Fruit fly (Drosophila melanogaster) whole organism, embryonic: ENCODE data around the gene Cdc16.
A peak's percentile ranks its signal among the peaks of the same experiment; 100 is the strongest.

ENCODE experiments used
- Atf-2 ChIP-seq: fragments of 200-800 bp; sonication (Bioruptor generic); optimal IDR thresholded peaks from 2 replicates; lab custom pipeline; 2016; ENCODE audit warnings: missing biosample characterization, missing genetic modification characterization
- BtbVII ChIP-seq: fragments of 200-800 bp; sonication (Bioruptor generic); optimal IDR thresholded peaks from 3 replicates; lab custom pipeline; 2017; ENCODE audit warnings: missing biosample characterization, mild to moderate bottlenecking, missing genetic modification characterization
- CG10209 ChIP-seq: fragments of 200-800 bp; sonication (Bioruptor generic); optimal IDR thresholded peaks from 3 replicates; lab custom pipeline; 2017; ENCODE audit warnings: missing biosample characterization, mild to moderate bottlenecking, missing genetic modification characterization, missing genetic modification reagents
- CG10267 ChIP-seq: fragments of 200-800 bp; sonication (Bioruptor generic); optimal IDR thresholded peaks from 2 replicates; lab custom pipeline; 2018; ENCODE audit warnings: missing biosample characterization, mild to moderate bottlenecking, missing genetic modification characterization, moderate library complexity
- CG10321 ChIP-seq: fragments of 200-800 bp; sonication (Bioruptor generic); IDR thresholded peaks from 2 replicates; pipeline ENCODE4 v1.3.6; 2022; ENCODE audit warnings: missing biosample characterization, missing genetic modification characterization
- CG10565 ChIP-seq: fragments of 200-800 bp; sonication (Bioruptor generic); optimal IDR thresholded peaks from 3 replicates; lab custom pipeline; 2016; ENCODE audit warnings: missing biosample characterization, mild to moderate bottlenecking, missing genetic modification characterization
- CG10959 ChIP-seq: fragments of 200-800 bp; sonication (Bioruptor generic); IDR thresholded peaks from 2 replicates; pipeline ENCODE4 v1.3.6; 2022; ENCODE audit warnings: missing biosample characterization, missing genetic modification characterization
- CG12236 ChIP-seq: fragments of 200-800 bp; sonication (Bioruptor generic); optimal IDR thresholded peaks from 2 replicates; lab custom pipeline; 2016; ENCODE audit warnings: missing biosample characterization, missing genetic modification characterization
- CG12942 ChIP-seq: fragments of 200-800 bp; sonication (Bioruptor generic); optimal IDR thresholded peaks from 3 replicates; lab custom pipeline; 2016; ENCODE audit warnings: missing biosample characterization, missing genetic modification characterization
- CG14860 ChIP-seq: fragments of 200-800 bp; sonication (Bioruptor generic); IDR thresholded peaks from 3 replicates; pipeline ENCODE4 v1.3.6; 2022; ENCODE audit warnings: missing biosample characterization, missing genetic modification characterization; ENCODE audit not compliant: partially characterized antibody
- CG1647 ChIP-seq: fragments of 200-800 bp; sonication (Bioruptor generic); optimal IDR thresholded peaks from 3 replicates; lab custom pipeline; 2016; ENCODE audit warnings: missing biosample characterization, missing genetic modification characterization
- CG17328 ChIP-seq: fragments of 200-800 bp; sonication (Bioruptor generic); IDR thresholded peaks from 2 replicates; pipeline ENCODE4 v1.3.6; 2022; ENCODE audit warnings: missing biosample characterization, missing genetic modification characterization
- CG17612 ChIP-seq: fragments of 200-800 bp; sonication (Bioruptor generic); IDR thresholded peaks from 2 replicates; pipeline ENCODE4 v1.3.6; 2022; ENCODE audit warnings: missing biosample characterization, missing genetic modification characterization
- CG18476 ChIP-seq: fragments of 200-800 bp; sonication (Bioruptor generic); optimal IDR thresholded peaks from 2 replicates; lab custom pipeline; 2016; ENCODE audit warnings: missing biosample characterization, mild to moderate bottlenecking, missing genetic modification characterization
- CG18764 ChIP-seq: fragments of 200-800 bp; sonication (Bioruptor generic); optimal IDR thresholded peaks from 3 replicates; lab custom pipeline; 2016; ENCODE audit warnings: missing biosample characterization, missing genetic modification characterization
- CG2120 ChIP-seq: fragments of 200-800 bp; sonication (Bioruptor generic); optimal IDR thresholded peaks from 3 replicates; lab custom pipeline; 2016; ENCODE audit warnings: missing biosample characterization, missing genetic modification characterization
- CG2712 ChIP-seq: fragments of 200-800 bp; optimal IDR thresholded peaks from 3 replicates; lab custom pipeline; 2019; ENCODE audit warnings: missing biosample characterization, mild to moderate bottlenecking, missing genetic modification characterization, moderate library complexity
- CG3281 ChIP-seq: fragments of 200-800 bp; sonication (Bioruptor generic); optimal IDR thresholded peaks from 3 replicates; lab custom pipeline; 2017; ENCODE audit warnings: missing biosample characterization, mild to moderate bottlenecking, missing genetic modification characterization
- CG3838 ChIP-seq: fragments of 200-800 bp; sonication (Bioruptor generic); optimal IDR thresholded peaks from 3 replicates; lab custom pipeline; 2016; ENCODE audit warnings: missing biosample characterization, missing genetic modification characterization
- CG3995 ChIP-seq: fragments of 200-800 bp; sonication (Bioruptor generic); optimal IDR thresholded peaks from 3 replicates; lab custom pipeline; 2016; ENCODE audit warnings: missing biosample characterization, missing genetic modification characterization
- CG42726 ChIP-seq: fragments of 200-800 bp; sonication (Bioruptor generic); IDR thresholded peaks from 2 replicates; pipeline ENCODE4 v1.3.6; 2022; ENCODE audit warnings: missing biosample characterization, missing genetic modification characterization; ENCODE audit not compliant: partially characterized antibody
- CG4707 ChIP-seq: fragments of 200-800 bp; sonication (Bioruptor generic); optimal IDR thresholded peaks from 2 replicates; lab custom pipeline; 2018; ENCODE audit warnings: missing biosample characterization, mild to moderate bottlenecking, missing genetic modification characterization, moderate library complexity
- CG5953 ChIP-seq: fragments of 200-800 bp; sonication (Bioruptor generic); IDR thresholded peaks from 2 replicates; pipeline ENCODE4 v1.3.6; 2022; ENCODE audit warnings: missing biosample characterization, missing genetic modification characterization
- CG6689 ChIP-seq: fragments of 200-800 bp; sonication (Bioruptor generic); IDR thresholded peaks from 2 replicates; pipeline ENCODE4 v1.3.6; 2022; ENCODE audit warnings: missing biosample characterization, missing genetic modification characterization
- CG7556 ChIP-seq: fragments of 200-800 bp; sonication (Bioruptor generic); optimal IDR thresholded peaks from 2 replicates; lab custom pipeline; 2017; ENCODE audit warnings: missing biosample characterization, mild to moderate bottlenecking, missing genetic modification characterization
- CG7963 ChIP-seq: fragments of 200-800 bp; sonication (Bioruptor generic); IDR thresholded peaks from 3 replicates; pipeline ENCODE4 v1.3.6; 2022; ENCODE audit warnings: missing biosample characterization, missing genetic modification characterization; ENCODE audit not compliant: partially characterized antibody
- CG8388 ChIP-seq: fragments of 200-800 bp; sonication (Bioruptor generic); optimal IDR thresholded peaks from 2 replicates; lab custom pipeline; 2019; ENCODE audit warnings: missing biosample characterization, mild to moderate bottlenecking, missing genetic modification characterization, moderate library complexity
- Dp ChIP-seq: fragments of 200-800 bp; sonication (Bioruptor generic); optimal IDR thresholded peaks from 2 replicates; lab custom pipeline; 2018; ENCODE audit warnings: missing biosample characterization, mild to moderate bottlenecking, missing genetic modification characterization, moderate library complexity
- HLH4C ChIP-seq: fragments of 200-800 bp; sonication (Bioruptor generic); IDR thresholded peaks from 3 replicates; pipeline ENCODE4 v1.3.6; 2022; ENCODE audit warnings: missing biosample characterization, missing genetic modification characterization; ENCODE audit not compliant: partially characterized antibody
- HLH54F ChIP-seq: fragments of 200-800 bp; sonication (Bioruptor generic); optimal IDR thresholded peaks from 3 replicates; lab custom pipeline; 2016; ENCODE audit warnings: missing biosample characterization, missing genetic modification characterization
- Hr3 ChIP-seq: fragments of 200-800 bp; sonication (Bioruptor generic); optimal IDR thresholded peaks from 3 replicates; lab custom pipeline; 2016; ENCODE audit warnings: missing biosample characterization, missing genetic modification characterization
- Opbp ChIP-seq: fragments of 200-800 bp; sonication (Bioruptor generic); IDR thresholded peaks from 3 replicates; pipeline ENCODE4 v1.3.6; 2022; ENCODE audit warnings: missing biosample characterization, missing genetic modification characterization; ENCODE audit not compliant: partially characterized antibody
- Usf ChIP-seq: fragments of 200-800 bp; sonication (Bioruptor generic); optimal IDR thresholded peaks from 2 replicates; lab custom pipeline; 2017; ENCODE audit warnings: missing genotype, missing biosample characterization, missing genetic modification characterization
- ash1 ChIP-seq: fragments of 200-800 bp; sonication (Bioruptor generic); optimal IDR thresholded peaks from 2 replicates; lab custom pipeline; 2018; ENCODE audit warnings: missing biosample characterization, mild to moderate bottlenecking, missing genetic modification characterization
- chinmo ChIP-seq: fragments of 200-800 bp; sonication (Bioruptor generic); IDR thresholded peaks from 4 replicates; pipeline ENCODE4 v1.3.6; 2022; ENCODE audit warnings: missing biosample characterization, missing genetic modification characterization; ENCODE audit not compliant: partially characterized antibody
- chm ChIP-seq: fragments of 200-800 bp; sonication (Bioruptor generic); IDR thresholded peaks from 2 replicates; pipeline ENCODE4 v1.3.6; 2022; ENCODE audit warnings: missing biosample characterization, missing genetic modification characterization
- corto ChIP-seq: fragments of 200-800 bp; sonication (Bioruptor generic); optimal IDR thresholded peaks from 2 replicates; lab custom pipeline; 2016; ENCODE audit warnings: missing biosample characterization, mild to moderate bottlenecking, missing genetic modification characterization, moderate library complexity
- croc ChIP-seq: fragments of 200-800 bp; sonication (Bioruptor generic); conservative IDR thresholded peaks from 3 replicates; pipeline ENCODE4 v1.3.6; 2022; ENCODE audit warnings: missing biosample characterization, missing genetic modification characterization
- dysf ChIP-seq: fragments of 200-800 bp; sonication (Bioruptor generic); IDR thresholded peaks from 3 replicates; pipeline ENCODE4 v1.3.6; 2022; ENCODE audit warnings: missing biosample characterization, missing genetic modification characterization
- fru ChIP-seq: fragments of >200 bp; optimal IDR thresholded peaks from 2 replicates; lab custom pipeline; 2017
- gro ChIP-seq: fragments of 200-800 bp; sonication (Bioruptor generic); optimal IDR thresholded peaks from 2 replicates; lab custom pipeline; 2016; ENCODE audit warnings: missing biosample characterization, missing genetic modification characterization
- phol ChIP-seq: fragments of 200-800 bp; sonication (Bioruptor generic); optimal IDR thresholded peaks from 3 replicates; lab custom pipeline; 2018; ENCODE audit warnings: missing biosample characterization, mild to moderate bottlenecking, missing genetic modification characterization, moderate library complexity
- schlank ChIP-seq: fragments of 200-800 bp; sonication (Bioruptor generic); optimal IDR thresholded peaks from 2 replicates; lab custom pipeline; 2018; ENCODE audit warnings: missing biosample characterization, mild to moderate bottlenecking, missing genetic modification characterization
- sens-2 ChIP-seq: fragments of 200-800 bp; sonication (Bioruptor generic); IDR thresholded peaks from 2 replicates; pipeline ENCODE4 v1.3.6; 2022; ENCODE audit warnings: missing biosample characterization, missing genetic modification characterization
- sqz ChIP-seq: fragments of 200-800 bp; sonication (Bioruptor generic); optimal IDR thresholded peaks from 3 replicates; lab custom pipeline; 2018; ENCODE audit warnings: missing biosample characterization, mild to moderate bottlenecking, missing genetic modification characterization
- tio ChIP-seq: fragments of 200-800 bp; sonication (Bioruptor generic); optimal IDR thresholded peaks from 2 replicates; lab custom pipeline; 2017; ENCODE audit warnings: missing biosample characterization, missing genetic modification characterization, inconsistent platforms
- toy ChIP-seq: fragments of 200-800 bp; sonication (Bioruptor generic); IDR thresholded peaks from 2 replicates; pipeline ENCODE4 v1.3.6; 2022; ENCODE audit warnings: missing biosample characterization, missing genetic modification characterization
- twi ChIP-seq: fragments of 200-800 bp; optimal IDR thresholded peaks from 2 replicates; lab custom pipeline; 2019; ENCODE audit warnings: missing biosample characterization, mild to moderate bottlenecking, missing genetic modification characterization, moderate library complexity
- tx ChIP-seq: fragments of 200-800 bp; sonication (Bioruptor generic); optimal IDR thresholded peaks from 2 replicates; lab custom pipeline; 2016; ENCODE audit warnings: missing biosample characterization, missing genetic modification characterization
- unpg ChIP-seq: fragments of 200-800 bp; sonication (Bioruptor generic); optimal IDR thresholded peaks from 3 replicates; lab custom pipeline; 2018; ENCODE audit warnings: missing biosample characterization, mild to moderate bottlenecking, missing genetic modification characterization, moderate library complexity

Gene Cdc16

dm6 chr3R:23297132-23297862 is 16.3 kb downstream of the Cdc16 start (continued):
- TF ChIP-seq CG12942 (GFP tag; lab: Kevin White, UChicago) (peak; percentile 10), CG3995 (GFP tag; lab: Kevin White, UChicago) (no peak), HLH4C (GFP tag; lab: Robert Waterston, UW) (no peak), Dp (GFP tag; lab: Kevin White, UChicago) (no peak), ash1 (GFP tag; lab: Kevin White, UChicago) (no peak), CG4707 (GFP tag; lab: Kevin White, UChicago) (no peak), tio (peak; percentile 32), CG3838 (GFP tag; lab: Kevin White, UChicago) (no peak), CG6689 (GFP tag; lab: Robert Waterston, UW) (0 out of 2 replicates have a peak, but pooled peaks have one; percentile 32), CG10209 (peak; percentile 13), Opbp (GFP tag; lab: Robert Waterston, UW) (no peak), CG10267 (peak; percentile 45), unpg (GFP tag; lab: Kevin White, UChicago) (peak; percentile 43), CG14860 (GFP tag; lab: Robert Waterston, UW) (no peak), Atf-2 (GFP tag; lab: Kevin White, UChicago) (no peak), CG12236 (GFP tag; lab: Kevin White, UChicago) (no peak), CG42726 (GFP tag; lab: Robert Waterston, UW) (no peak), CG7963 (no peak), CG5953 (GFP tag; lab: Robert Waterston, UW) (0 out of 2 replicates have a peak, but pooled peaks have one; percentile 6), Hr3 (GFP tag; lab: Kevin White, UChicago) (no peak), chinmo (GFP tag; lab: Robert Waterston, UW) (0 out of 4 replicates have a peak, but pooled peaks have one; percentile 14), fru (lab: Kevin White, UChicago) (no peak), CG18476 (GFP tag; lab: Kevin White, UChicago) (peak; percentile 9), BtbVII (GFP tag; lab: Kevin White, UChicago) (no peak), CG10321 (GFP tag; lab: Robert Waterston, UW) (peak; percentile 43; the same call in 1 of the 2 replicates), CG2120 (GFP tag; lab: Kevin White, UChicago) (no peak), CG17612 (no peak), corto (GFP tag; lab: Kevin White, UChicago) (peak; percentile 9), schlank (tag; lab: Kevin White, UChicago) (no peak), chm (GFP tag; lab: Robert Waterston, UW) (no peak), twi (tag; lab: Kevin White, UChicago) (no peak), CG10565 (no peak), CG1647 (no peak), CG10959 (no peak), CG17328 (GFP tag; lab: Robert Waterston, UW) (no peak), toy (GFP tag; lab: Robert Waterston, UW) (no peak), HLH54F (GFP tag; lab: Kevin White, UChicago) (no peak), dysf (GFP tag; lab: Robert Waterston, UW) (no peak), phol (tag; lab: Kevin White, UChicago) (peak; percentile 70), CG7556 (GFP tag; lab: Kevin White, UChicago) (peak; percentile 8), CG3281 (GFP tag; lab: Kevin White, UChicago) (peak; percentile 28), CG8388 (GFP tag; lab: Kevin White, UChicago) (peak; percentile 27), gro (GFP tag; lab: Kevin White, UChicago) (no peak), tx (GFP tag; lab: Kevin White, UChicago) (no peak), croc (GFP tag; lab: Robert Waterston, UW) (no peak; the same call in 2 of the 3 replicates), sqz (GFP tag; lab: Kevin White, UChicago) (peak; percentile 55), Usf (GFP tag; lab: Kevin White, UChicago) (no peak), CG18764 (GFP tag; lab: Kevin White, UChicago) (no peak), sens-2 (GFP tag; lab: Robert Waterston, UW) (no peak), CG2712 (tag; lab: Kevin White, UChicago) (peak; percentile 69)
